Fruit fly (Drosophila melanogaster) whole organism, embryonic: ENCODE results near the gene Idh3g.

Experiments used
- Atf6 ChIP-seq: fragments of 200-800 bp; sonication (Bioruptor generic); IDR thresholded peaks from 2 replicates; pipeline ENCODE4 v1.3.6; 2022; ENCODE audit warnings: missing biosample characterization, missing genetic modification characterization
- Awh ChIP-seq: fragments of 200-800 bp; sonication (Bioruptor generic); IDR thresholded peaks from 2 replicates; pipeline ENCODE4, ENCODE4 v1.3.6; 2022; ENCODE audit warnings: missing biosample characterization, missing genetic modification characterization
- CG1024 ChIP-seq: fragments of 200-800 bp; sonication (Bioruptor generic); IDR thresholded peaks from 2 replicates; pipeline ENCODE4 v1.3.6; 2022; ENCODE audit warnings: missing biosample characterization, missing genetic modification characterization
- CG12659 ChIP-seq: fragments of 200-800 bp; sonication (Bioruptor generic); optimal IDR thresholded peaks from 3 replicates; lab custom pipeline; 2017; ENCODE audit warnings: mild to moderate bottlenecking, missing biosample characterization, missing genetic modification reagents, missing genetic modification characterization
- CG12744 ChIP-seq: fragments of 200-800 bp; sonication (Bioruptor generic); optimal IDR thresholded peaks from 2 replicates; lab custom pipeline; 2016; ENCODE audit warnings: missing biosample characterization, missing genetic modification characterization
- CG13296 ChIP-seq: fragments of 200-800 bp; sonication (Bioruptor generic); optimal IDR thresholded peaks from 3 replicates; lab custom pipeline; 2018; ENCODE audit warnings: missing biosample characterization, mild to moderate bottlenecking, missing genetic modification characterization
- CG13424 ChIP-seq: fragments of 200-800 bp; sonication (Bioruptor generic); optimal IDR thresholded peaks from 2 replicates; lab custom pipeline; 2019; ENCODE audit warnings: missing biosample characterization, mild to moderate bottlenecking, missing genetic modification characterization, moderate library complexity
- CG14441 ChIP-seq: fragments of 200-800 bp; sonication (Bioruptor generic); IDR thresholded peaks from 2 replicates; pipeline ENCODE4 v1.3.6; 2022; ENCODE audit warnings: missing biosample characterization, missing genetic modification characterization
- CG15514 ChIP-seq: fragments of 200-800 bp; sonication (Bioruptor generic); optimal IDR thresholded peaks from 3 replicates; lab custom pipeline; 2017; ENCODE audit warnings: missing biosample characterization, missing genetic modification characterization, mild to moderate bottlenecking, moderate library complexity, missing genetic modification reagents
- CG17361 ChIP-seq: fragments of 200-800 bp; sonication (Bioruptor generic); IDR thresholded peaks from 3 replicates; pipeline ENCODE4 v1.3.6; 2022; ENCODE audit warnings: missing biosample characterization, missing genetic modification characterization
- CG17568 ChIP-seq: fragments of 200-800 bp; sonication (Bioruptor generic); optimal IDR thresholded peaks from 2 replicates; lab custom pipeline; 2018; ENCODE audit warnings: missing biosample characterization, mild to moderate bottlenecking, missing genetic modification characterization, moderate library complexity
- CG18262 ChIP-seq: fragments of 200-800 bp; optimal IDR thresholded peaks from 3 replicates; lab custom pipeline; 2019; ENCODE audit warnings: missing biosample characterization, mild to moderate bottlenecking, missing genetic modification characterization, moderate library complexity
- CG31365 ChIP-seq: fragments of 200-800 bp; sonication (Bioruptor generic); optimal IDR thresholded peaks from 2 replicates; lab custom pipeline; 2018; ENCODE audit warnings: missing biosample characterization, mild to moderate bottlenecking, missing genetic modification characterization
- CG3281 ChIP-seq: fragments of 200-800 bp; sonication (Bioruptor generic); optimal IDR thresholded peaks from 3 replicates; lab custom pipeline; 2017; ENCODE audit warnings: missing biosample characterization, mild to moderate bottlenecking, missing genetic modification characterization
- CG3847 ChIP-seq: fragments of 200-800 bp; sonication (Bioruptor generic); IDR thresholded peaks from 2 replicates; pipeline ENCODE4 v1.3.6; 2022; ENCODE audit warnings: missing biosample characterization, missing genetic modification characterization
- CG3995 ChIP-seq: fragments of 200-800 bp; sonication (Bioruptor generic); optimal IDR thresholded peaks from 3 replicates; lab custom pipeline; 2016; ENCODE audit warnings: missing biosample characterization, missing genetic modification characterization
- CG4282 ChIP-seq: fragments of 200-800 bp; sonication (Bioruptor generic); optimal IDR thresholded peaks from 2 replicates; lab custom pipeline; 2016; ENCODE audit warnings: missing biosample characterization, missing genetic modification characterization
- CG9437 ChIP-seq: fragments of 200-800 bp; sonication (Bioruptor generic); optimal IDR thresholded peaks from 2 replicates; lab custom pipeline; 2018; ENCODE audit warnings: missing biosample characterization, mild to moderate bottlenecking, missing genetic modification characterization
- CG9876 ChIP-seq: fragments of 200-800 bp; sonication (Bioruptor generic); optimal IDR thresholded peaks from 2 replicates; lab custom pipeline; 2016; ENCODE audit warnings: missing biosample characterization, missing genetic modification characterization
- Doc3 ChIP-seq: fragments of 200-800 bp; sonication (Bioruptor generic); IDR thresholded peaks from 3 replicates; pipeline ENCODE4 v1.3.6; 2022; ENCODE audit warnings: missing biosample characterization, missing genetic modification characterization; ENCODE audit not compliant: partially characterized antibody
- Elba2 ChIP-seq: fragments of 200-800 bp; sonication (Bioruptor generic); optimal IDR thresholded peaks from 3 replicates; lab custom pipeline; 2016; ENCODE audit warnings: missing biosample characterization, missing genetic modification characterization
- Fer2 ChIP-seq: fragments of 200-800 bp; sonication (Bioruptor generic); optimal IDR thresholded peaks from 2 replicates; lab custom pipeline; 2018; ENCODE audit warnings: missing biosample characterization, mild to moderate bottlenecking, missing genetic modification characterization, moderate library complexity
- HmgZ ChIP-seq: fragments of 200-800 bp; sonication (Bioruptor generic); optimal IDR thresholded peaks from 2 replicates; lab custom pipeline; 2018; ENCODE audit warnings: missing biosample characterization, mild to moderate bottlenecking, missing genetic modification characterization
- MESR4 ChIP-seq: fragments of 200-800 bp; sonication (Bioruptor generic); optimal IDR thresholded peaks from 2 replicates; lab custom pipeline; 2018; ENCODE audit warnings: missing biosample characterization, mild to moderate bottlenecking, missing genetic modification characterization, moderate library complexity
- Max ChIP-seq: fragments of 200-800 bp; sonication (Bioruptor generic); optimal IDR thresholded peaks from 2 replicates; lab custom pipeline; 2016; ENCODE audit warnings: missing biosample characterization, mild to moderate bottlenecking, missing genetic modification characterization
- NC2α ChIP-seq: fragments of 200-800 bp; sonication (Bioruptor generic); optimal IDR thresholded peaks from 2 replicates; lab custom pipeline; 2016; ENCODE audit warnings: missing biosample characterization, missing genetic modification characterization
- Nf-YB ChIP-seq: fragments of 200-800 bp; sonication (Bioruptor generic); optimal IDR thresholded peaks from 3 replicates; lab custom pipeline; 2019; ENCODE audit warnings: missing biosample characterization, mild to moderate bottlenecking, missing genetic modification characterization, moderate library complexity
- Ravus ChIP-seq: fragments of 200-800 bp; sonication (Bioruptor generic); IDR thresholded peaks from 2 replicates; pipeline ENCODE4 v1.3.6; 2022; ENCODE audit warnings: missing biosample characterization, missing genetic modification characterization
- Sox102F ChIP-seq: fragments of 200-800 bp; sonication (Bioruptor generic); optimal IDR thresholded peaks from 2 replicates; lab custom pipeline; 2018; ENCODE audit warnings: missing biosample characterization, mild to moderate bottlenecking, missing genetic modification characterization, moderate library complexity
- Sry-δ ChIP-seq: fragments of 200-800 bp; sonication (Bioruptor generic); optimal IDR thresholded peaks from 2 replicates; lab custom pipeline; 2016; ENCODE audit warnings: missing biosample characterization, missing genetic modification characterization
- ab ChIP-seq: fragments of 200-800 bp; sonication (Bioruptor generic); optimal IDR thresholded peaks from 2 replicates; lab custom pipeline; 2016; ENCODE audit warnings: missing biosample characterization, missing genetic modification characterization
- bab2 ChIP-seq: fragments of 200-800 bp; sonication (Bioruptor generic); optimal IDR thresholded peaks from 2 replicates; lab custom pipeline; 2016; ENCODE audit warnings: missing biosample characterization, missing genetic modification characterization
- cg ChIP-seq: fragments of 200-800 bp; sonication (Bioruptor generic); optimal IDR thresholded peaks from 3 replicates; lab custom pipeline; 2019; ENCODE audit warnings: missing biosample characterization, mild to moderate bottlenecking, missing genetic modification characterization, moderate library complexity
- dati ChIP-seq: fragments of 200-800 bp; sonication (Bioruptor generic); IDR thresholded peaks from 2 replicates; pipeline ENCODE4 v1.3.6; 2022; ENCODE audit warnings: missing biosample characterization, missing genetic modification characterization
- dimm ChIP-seq: fragments of 200-800 bp; sonication (Bioruptor generic); IDR thresholded peaks from 2 replicates; pipeline ENCODE4 v1.3.6; 2022; ENCODE audit warnings: missing biosample characterization, missing genetic modification characterization
- dmrt11E ChIP-seq: fragments of 200-800 bp; sonication (Bioruptor generic); optimal IDR thresholded peaks from 3 replicates; lab custom pipeline; 2018; ENCODE audit warnings: missing biosample characterization, mild to moderate bottlenecking, missing genetic modification characterization, moderate library complexity
- fu2 ChIP-seq: fragments of 200-800 bp; sonication (Bioruptor generic); optimal IDR thresholded peaks from 2 replicates; lab custom pipeline; 2016; ENCODE audit warnings: missing biosample characterization, missing genetic modification characterization
- gro ChIP-seq: fragments of 200-800 bp; sonication (Bioruptor generic); optimal IDR thresholded peaks from 2 replicates; lab custom pipeline; 2016; ENCODE audit warnings: missing biosample characterization, missing genetic modification characterization
- hth ChIP-seq: fragments of >200 bp; optimal IDR thresholded peaks from 2 replicates; lab custom pipeline; 2017; ENCODE audit warnings: inconsistent platforms
- ind ChIP-seq: fragments of 200-800 bp; sonication (Bioruptor generic); optimal IDR thresholded peaks from 3 replicates; lab custom pipeline; 2016; ENCODE audit warnings: missing biosample characterization, missing genetic modification characterization
- jing ChIP-seq: fragments of 200-800 bp; sonication (Bioruptor generic); optimal IDR thresholded peaks from 2 replicates; lab custom pipeline; 2018; ENCODE audit warnings: missing biosample characterization, mild to moderate bottlenecking, missing genetic modification characterization
- klu ChIP-seq: fragments of 200-800 bp; sonication (Bioruptor generic); IDR thresholded peaks from 2 replicates; pipeline ENCODE4 v1.3.6; 2022; ENCODE audit warnings: missing biosample characterization, missing genetic modification characterization
- lbe ChIP-seq: fragments of 200-800 bp; sonication (Bioruptor generic); optimal IDR thresholded peaks from 2 replicates; lab custom pipeline; 2016; ENCODE audit warnings: missing biosample characterization, mild to moderate bottlenecking, missing genetic modification characterization
- nau ChIP-seq: fragments of 200-800 bp; sonication (Bioruptor generic); optimal IDR thresholded peaks from 3 replicates; lab custom pipeline; 2017; ENCODE audit warnings: missing biosample characterization, mild to moderate bottlenecking, missing genetic modification characterization, missing genetic modification reagents
- org-1 ChIP-seq: fragments of 200-800 bp; sonication (Bioruptor generic); optimal IDR thresholded peaks from 2 replicates; lab custom pipeline; 2017; ENCODE audit warnings: missing biosample characterization, missing genetic modification characterization
- pb ChIP-seq: fragments of 200-800 bp; sonication (Bioruptor generic); optimal IDR thresholded peaks from 3 replicates; lab custom pipeline; 2016; ENCODE audit warnings: missing biosample characterization, missing genetic modification characterization
- pita ChIP-seq: fragments of 200-800 bp; sonication (Bioruptor generic); optimal IDR thresholded peaks from 2 replicates; lab custom pipeline; 2017; ENCODE audit warnings: missing biosample characterization, mild to moderate bottlenecking, missing genetic modification characterization
- sd ChIP-seq: fragments of 200-800 bp; sonication (Bioruptor generic); optimal IDR thresholded peaks from 3 replicates; lab custom pipeline; 2018; ENCODE audit warnings: missing biosample characterization, mild to moderate bottlenecking, missing genetic modification characterization, moderate library complexity
- sug ChIP-seq: fragments of 200-800 bp; optimal IDR thresholded peaks from 2 replicates; lab custom pipeline; 2019; ENCODE audit warnings: missing biosample characterization, mild to moderate bottlenecking, missing genetic modification characterization, moderate library complexity
- tio ChIP-seq: fragments of 200-800 bp; sonication (Bioruptor generic); optimal IDR thresholded peaks from 2 replicates; lab custom pipeline; 2017; ENCODE audit warnings: missing biosample characterization, missing genetic modification characterization, inconsistent platforms
- vfl ChIP-seq: fragments of 200-800 bp; sonication (Bioruptor generic); optimal IDR thresholded peaks from 2 replicates; lab custom pipeline; 2016; ENCODE audit warnings: missing biosample characterization, missing genetic modification characterization

The Idh3g gene

dm6 chr3R:25680528-25680927 lies at the start of gene Idh3g, which contains the start of gene CG4743 (continued):
- TF ChIP-seq Awh, result peak; percentile 96
- TF ChIP-seq Max (GFP tag; lab: Kevin White, UChicago), result peak; percentile 97
- peak; percentile 97 for TF ChIP-seq CG3281 (GFP tag; lab: Kevin White, UChicago)
- TF ChIP-seq Elba2, result peak; percentile 86
- peak; percentile 81 for TF ChIP-seq bab2 (GFP tag; lab: Kevin White, UChicago)
- TF ChIP-seq NC2α (GFP tag; lab: Kevin White, UChicago), result peak; percentile 57
- TF ChIP-seq ab (GFP tag; lab: Kevin White, UChicago), result no peak
- no peak for TF ChIP-seq hth (lab: Kevin White, UChicago)
- TF ChIP-seq CG3995 (GFP tag; lab: Kevin White, UChicago), result peak; percentile 74
- peak; percentile 31 for TF ChIP-seq gro
- TF ChIP-seq CG13424, result peak; percentile 99
- TF ChIP-seq CG14441, result peak; percentile 93
- TF ChIP-seq tio (GFP tag; lab: Kevin White, UChicago), result peak; percentile 94
- TF ChIP-seq Fer2 (tag; lab: Kevin White, UChicago), result peak; percentile 95
- TF ChIP-seq CG18262 (tag; lab: Kevin White, UChicago), result peak; percentile 98
- TF ChIP-seq lbe, result peak; percentile 88
- TF ChIP-seq dimm, result peak; percentile 90
- peak; percentile 20 for TF ChIP-seq CG4282 (GFP tag; lab: Kevin White, UChicago)
- peak; percentile 71 for TF ChIP-seq MESR4 (GFP tag; lab: Kevin White, UChicago)
- TF ChIP-seq CG12659 (GFP tag; lab: Kevin White, UChicago), result peak; percentile 98
- TF ChIP-seq org-1 (GFP tag; lab: Kevin White, UChicago), result peak; percentile 92
- peak; percentile 70 for TF ChIP-seq CG31365 (tag; lab: Kevin White, UChicago)
- peak; percentile 86; the same call in 1 of the 2 replicates for TF ChIP-seq CG1024 (GFP tag; lab: Robert Waterston, UW)
- peak; percentile 98 for TF ChIP-seq CG17361 (GFP tag; lab: Robert Waterston, UW)
- peak; percentile 29 for TF ChIP-seq pb (GFP tag; lab: Kevin White, UChicago)
- peak; percentile 99 for TF ChIP-seq dmrt11E (tag; lab: Kevin White, UChicago)
- peak; percentile 59 for TF ChIP-seq CG12744
- peak; percentile 97 for TF ChIP-seq sug (tag; lab: Kevin White, UChicago)
- peak; percentile 18 for TF ChIP-seq CG9876 (GFP tag; lab: Kevin White, UChicago)
- TF ChIP-seq vfl (GFP tag; lab: Kevin White, UChicago), result peak; percentile 86
- TF ChIP-seq Doc3 (GFP tag; lab: Robert Waterston, UW), result no peak
- peak; percentile 97 for TF ChIP-seq CG13296 (GFP tag; lab: Kevin White, UChicago)
- no peak for TF ChIP-seq pita
- peak; percentile 98 for TF ChIP-seq CG9437
- TF ChIP-seq dati, result peak; percentile 75
- peak; percentile 90 for TF ChIP-seq sd (tag; lab: Kevin White, UChicago)
- TF ChIP-seq HmgZ, result peak; percentile 98
- TF ChIP-seq CG3847 (GFP tag; lab: Robert Waterston, UW), result peak; percentile 96
- TF ChIP-seq Atf6 (GFP tag; lab: Robert Waterston, UW), result peak; percentile 97
- peak; percentile 23 for TF ChIP-seq Sry-δ (GFP tag; lab: Kevin White, UChicago)
- TF ChIP-seq klu, result peak; percentile 89
- peak; percentile 88 for TF ChIP-seq Nf-YB (GFP tag; lab: Kevin White, UChicago)
- TF ChIP-seq Ravus, result peak; percentile 88
- peak; percentile 94 for TF ChIP-seq CG15514 (GFP tag; lab: Kevin White, UChicago)
- peak; percentile 95 for TF ChIP-seq ind
- peak; percentile 98 for TF ChIP-seq Sox102F (GFP tag; lab: Kevin White, UChicago)
- peak; percentile 35 for TF ChIP-seq fu2
- peak; percentile 94 for TF ChIP-seq nau
- peak; percentile 85 for TF ChIP-seq jing
- peak; percentile 96 for TF ChIP-seq CG17568
- TF ChIP-seq cg (GFP tag; lab: Kevin White, UChicago), result no peak
